Fruit fly (Drosophila melanogaster) whole organism, embryonic: ENCODE measurements around the gene dUTPase.

Source experiments
- Adf1 ChIP-seq: fragments of 200-800 bp; sonication (Bioruptor generic); IDR thresholded peaks from 2 replicates; pipeline ENCODE4 v1.3.6; 2022; ENCODE audit warnings: missing biosample characterization, missing genetic modification characterization
- BEAF-32 ChIP-seq: fragments of 200-800 bp; sonication (Bioruptor generic); optimal IDR thresholded peaks from 3 replicates; lab custom pipeline; 2017; ENCODE audit warnings: missing biosample characterization, missing genetic modification characterization, mild to moderate bottlenecking, moderate library complexity, missing genetic modification reagents
- Bdp1 ChIP-seq: fragments of 200-800 bp; sonication (Bioruptor generic); optimal IDR thresholded peaks from 3 replicates; lab custom pipeline; 2016; ENCODE audit warnings: missing biosample characterization, missing genetic modification characterization
- CG10147 ChIP-seq: fragments of 200-800 bp; sonication (Bioruptor generic); optimal IDR thresholded peaks from 2 replicates; lab custom pipeline; 2019; ENCODE audit warnings: missing biosample characterization, mild to moderate bottlenecking, missing genetic modification characterization, moderate library complexity
- CG10462 ChIP-seq: fragments of 200-800 bp; sonication (Bioruptor generic); optimal IDR thresholded peaks from 2 replicates; lab custom pipeline; 2016; ENCODE audit warnings: missing biosample characterization, missing genetic modification characterization
- CG11093 ChIP-seq: fragments of 200-800 bp; sonication (Bioruptor generic); IDR thresholded peaks from 3 replicates; pipeline ENCODE4 v1.3.6; 2022; ENCODE audit warnings: missing biosample characterization, missing genetic modification characterization
- CG13123 ChIP-seq: fragments of 200-800 bp; sonication (Bioruptor generic); optimal IDR thresholded peaks from 2 replicates; lab custom pipeline; 2016; ENCODE audit warnings: missing biosample characterization, missing genetic modification characterization
- CG13894 ChIP-seq: fragments of 200-800 bp; sonication (Bioruptor generic); optimal IDR thresholded peaks from 3 replicates; lab custom pipeline; 2018; ENCODE audit warnings: missing biosample characterization, mild to moderate bottlenecking, missing genetic modification characterization, moderate library complexity
- CG15601 ChIP-seq: fragments of 200-800 bp; sonication (Bioruptor generic); optimal IDR thresholded peaks from 3 replicates; lab custom pipeline; 2019; ENCODE audit warnings: missing biosample characterization, mild to moderate bottlenecking, missing genetic modification characterization, moderate library complexity
- CG17328 ChIP-seq: fragments of 200-800 bp; sonication (Bioruptor generic); IDR thresholded peaks from 2 replicates; pipeline ENCODE4 v1.3.6; 2022; ENCODE audit warnings: missing biosample characterization, missing genetic modification characterization
- CG17912 ChIP-seq: fragments of 200-800 bp; sonication (Bioruptor generic); optimal IDR thresholded peaks from 2 replicates; lab custom pipeline; 2018; ENCODE audit warnings: missing biosample characterization, mild to moderate bottlenecking, missing genetic modification characterization
- CG30431 ChIP-seq: fragments of 200-800 bp; sonication (Bioruptor generic); optimal IDR thresholded peaks from 2 replicates; lab custom pipeline; 2017; ENCODE audit warnings: missing biosample characterization, missing genetic modification characterization
- CG34376 ChIP-seq: fragments of 200-800 bp; sonication (Bioruptor generic); optimal IDR thresholded peaks from 2 replicates; lab custom pipeline; 2018; ENCODE audit warnings: missing biosample characterization, mild to moderate bottlenecking, missing genetic modification characterization
- CG3838 ChIP-seq: fragments of 200-800 bp; sonication (Bioruptor generic); optimal IDR thresholded peaks from 3 replicates; lab custom pipeline; 2016; ENCODE audit warnings: missing biosample characterization, missing genetic modification characterization
- CG4360 ChIP-seq: fragments of 200-800 bp; sonication (Bioruptor generic); IDR thresholded peaks from 2 replicates; pipeline ENCODE4 v1.3.6; 2022; ENCODE audit warnings: missing biosample characterization, missing genetic modification characterization
- CG6813 ChIP-seq: fragments of 200-800 bp; sonication (Bioruptor generic); optimal IDR thresholded peaks from 2 replicates; lab custom pipeline; 2017; ENCODE audit warnings: missing biosample characterization, missing genetic modification characterization, mild to moderate bottlenecking, moderate library complexity, missing genetic modification reagents
- CG7963 ChIP-seq: fragments of 200-800 bp; sonication (Bioruptor generic); IDR thresholded peaks from 3 replicates; pipeline ENCODE4 v1.3.6; 2022; ENCODE audit warnings: missing biosample characterization, missing genetic modification characterization; ENCODE audit not compliant: partially characterized antibody
- CG9437 ChIP-seq: fragments of 200-800 bp; sonication (Bioruptor generic); optimal IDR thresholded peaks from 2 replicates; lab custom pipeline; 2018; ENCODE audit warnings: missing biosample characterization, mild to moderate bottlenecking, missing genetic modification characterization
- CG9876 ChIP-seq: fragments of 200-800 bp; sonication (Bioruptor generic); optimal IDR thresholded peaks from 2 replicates; lab custom pipeline; 2016; ENCODE audit warnings: missing biosample characterization, missing genetic modification characterization
- CTCF ChIP-seq: fragments of 200-800 bp; sonication (Bioruptor generic); optimal IDR thresholded peaks from 2 replicates; lab custom pipeline; 2017; ENCODE audit warnings: missing biosample characterization, mild to moderate bottlenecking, missing genetic modification characterization, moderate library complexity
- CoRest ChIP-seq: fragments of 200-800 bp; sonication (Bioruptor generic); optimal IDR thresholded peaks from 3 replicates; lab custom pipeline; 2018; ENCODE audit warnings: missing biosample characterization, mild to moderate bottlenecking, missing genetic modification characterization, moderate library complexity
- D19B ChIP-seq: fragments of 200-800 bp; sonication (Bioruptor generic); optimal IDR thresholded peaks from 2 replicates; lab custom pipeline; 2017; ENCODE audit warnings: missing biosample characterization, mild to moderate bottlenecking, missing genetic modification characterization
- Deaf1 ChIP-seq: fragments of 200-800 bp; optimal IDR thresholded peaks from 3 replicates; lab custom pipeline; 2019; ENCODE audit warnings: missing biosample characterization, mild to moderate bottlenecking, missing genetic modification characterization, moderate library complexity
- Drgx ChIP-seq: fragments of 200-800 bp; sonication (Bioruptor generic); IDR thresholded peaks from 2 replicates; pipeline ENCODE4 v1.3.6; 2022; ENCODE audit warnings: missing biosample characterization, missing genetic modification characterization
- HLH3B ChIP-seq: fragments of 200-800 bp; sonication (Bioruptor generic); IDR thresholded peaks from 2 replicates; pipeline ENCODE4 v1.3.6; 2022; ENCODE audit warnings: missing biosample characterization, missing genetic modification characterization
- Kr ChIP-seq: fragments of 200-800 bp; sonication (Bioruptor generic); optimal IDR thresholded peaks from 2 replicates; lab custom pipeline; 2017; ENCODE audit warnings: missing biosample characterization, mild to moderate bottlenecking, missing genetic modification characterization
- Lpt ChIP-seq: fragments of >200 bp; optimal IDR thresholded peaks from 2 replicates; lab custom pipeline; 2018; ENCODE audit warnings: missing biosample characterization, missing genetic modification characterization
- MTF-1 ChIP-seq: fragments of 200-800 bp; sonication (Bioruptor generic); optimal IDR thresholded peaks from 2 replicates; lab custom pipeline; 2018; ENCODE audit warnings: missing biosample characterization, mild to moderate bottlenecking, missing genetic modification characterization, borderline replicate concordance
- Poxn ChIP-seq: fragments of 200-800 bp; sonication (Bioruptor generic); IDR thresholded peaks from 2 replicates; pipeline ENCODE4 v1.3.6; 2022; ENCODE audit warnings: missing biosample characterization, missing genetic modification characterization
- Ravus ChIP-seq: fragments of 200-800 bp; sonication (Bioruptor generic); IDR thresholded peaks from 2 replicates; pipeline ENCODE4 v1.3.6; 2022; ENCODE audit warnings: missing biosample characterization, missing genetic modification characterization
- Sox100B ChIP-seq: fragments of 200-800 bp; sonication (Bioruptor generic); optimal IDR thresholded peaks from 3 replicates; lab custom pipeline; 2018; ENCODE audit warnings: missing biosample characterization, mild to moderate bottlenecking, missing genetic modification characterization
- Tbp ChIP-seq: fragments of >200 bp; optimal IDR thresholded peaks from 2 replicates; lab custom pipeline; 2018; ENCODE audit warnings: missing biosample characterization, missing genetic modification characterization
- Trl ChIP-seq, 3 experiments: fragments of >200 bp in 2 of 3; fragments of 200-800 bp in 1 of 3; sonication (Bioruptor generic) in 1 of 3; optimal IDR thresholded peaks; 2 replicates in 1 of 3; 3 replicates in 2 of 3; lab custom pipeline; 2016 to 2017; ENCODE audit warnings: missing biosample characterization in 1 of 3, missing genetic modification characterization in 1 of 3
- bab2 ChIP-seq: fragments of 200-800 bp; sonication (Bioruptor generic); optimal IDR thresholded peaks from 2 replicates; lab custom pipeline; 2016; ENCODE audit warnings: missing biosample characterization, missing genetic modification characterization
- cato ChIP-seq: fragments of 200-800 bp; sonication (Bioruptor generic); optimal IDR thresholded peaks from 2 replicates; lab custom pipeline; 2016; ENCODE audit warnings: missing biosample characterization, missing genetic modification characterization, borderline replicate concordance
- cwo ChIP-seq: fragments of 200-800 bp; sonication (Bioruptor generic); optimal IDR thresholded peaks from 3 replicates; lab custom pipeline; 2017; ENCODE audit warnings: missing biosample characterization, missing genetic modification characterization, mild to moderate bottlenecking, moderate library complexity, missing genetic modification reagents
- dimm ChIP-seq: fragments of 200-800 bp; sonication (Bioruptor generic); IDR thresholded peaks from 2 replicates; pipeline ENCODE4 v1.3.6; 2022; ENCODE audit warnings: missing biosample characterization, missing genetic modification characterization
- gt ChIP-seq: fragments of 200-800 bp; sonication (Bioruptor generic); IDR thresholded peaks from 2 replicates; pipeline ENCODE4 v1.3.6; 2022; ENCODE audit warnings: missing biosample characterization, missing genetic modification characterization
- jing ChIP-seq: fragments of 200-800 bp; sonication (Bioruptor generic); optimal IDR thresholded peaks from 2 replicates; lab custom pipeline; 2018; ENCODE audit warnings: missing biosample characterization, mild to moderate bottlenecking, missing genetic modification characterization
- lab ChIP-seq: fragments of 200-800 bp; sonication (Bioruptor generic); optimal IDR thresholded peaks from 3 replicates; lab custom pipeline; 2017; ENCODE audit warnings: missing biosample characterization, missing genetic modification characterization, mild to moderate bottlenecking, moderate library complexity, missing genetic modification reagents
- nerfin-2 ChIP-seq: fragments of 200-800 bp; sonication (Bioruptor generic); IDR thresholded peaks from 2 replicates; pipeline ENCODE4 v1.3.6; 2022; ENCODE audit warnings: missing biosample characterization, missing genetic modification characterization; ENCODE audit not compliant: partially characterized antibody
- org-1 ChIP-seq: fragments of 200-800 bp; sonication (Bioruptor generic); optimal IDR thresholded peaks from 2 replicates; lab custom pipeline; 2017; ENCODE audit warnings: missing biosample characterization, missing genetic modification characterization
- otp ChIP-seq: fragments of 200-800 bp; sonication (Bioruptor generic); IDR thresholded peaks from 3 replicates; pipeline ENCODE4, ENCODE4 v1.3.6; 2022; ENCODE audit warnings: missing biosample characterization, missing genetic modification characterization
- pho ChIP-seq: fragments of 200-800 bp; sonication (Bioruptor generic); optimal IDR thresholded peaks from 2 replicates; lab custom pipeline; 2016; ENCODE audit warnings: missing biosample characterization, missing genetic modification characterization
- pita ChIP-seq: fragments of 200-800 bp; sonication (Bioruptor generic); optimal IDR thresholded peaks from 2 replicates; lab custom pipeline; 2017; ENCODE audit warnings: missing biosample characterization, mild to moderate bottlenecking, missing genetic modification characterization
- row ChIP-seq: fragments of 200-800 bp; sonication (Bioruptor generic); IDR thresholded peaks from 3 replicates; pipeline ENCODE4 v1.3.6; 2022; ENCODE audit warnings: missing biosample characterization, missing genetic modification characterization
- tgo ChIP-seq: fragments of 200-800 bp; sonication (Bioruptor generic); IDR thresholded peaks from 3 replicates; pipeline ENCODE4 v1.3.6; 2022; ENCODE audit warnings: missing biosample characterization, missing genetic modification characterization
- unc-4 ChIP-seq: fragments of 200-800 bp; sonication (Bioruptor generic); IDR thresholded peaks from 2 replicates; pipeline ENCODE4 v1.3.6; 2022; ENCODE audit warnings: missing biosample characterization, missing genetic modification characterization; ENCODE audit not compliant: partially characterized antibody
- wek ChIP-seq: fragments of 200-800 bp; sonication (Bioruptor generic); optimal IDR thresholded peaks from 3 replicates; lab custom pipeline; 2018; ENCODE audit warnings: missing biosample characterization, mild to moderate bottlenecking, missing genetic modification characterization, moderate library complexity

Gene dUTPase

dm6 chr2L:11003925-11004673 lies 7.0 kb upstream of the dUTPase start, which contains the start of gene RpL9 (continued):
- peak; percentile 42 for TF ChIP-seq D19B (GFP tag; lab: Kevin White, UChicago)
- no peak for TF ChIP-seq cwo
- peak; percentile 90; the same call in 1 of the 2 replicates for TF ChIP-seq CG17328 (GFP tag; lab: Robert Waterston, UW)
- no peak for TF ChIP-seq dimm (GFP tag; lab: Robert Waterston, UW)
- TF ChIP-seq Ravus (GFP tag; lab: Robert Waterston, UW) = no peak
- TF ChIP-seq Drgx (GFP tag; lab: Robert Waterston, UW) = no peak
- TF ChIP-seq BEAF-32 = peak; percentile 15
- peak; percentile 81 for TF ChIP-seq Sox100B (GFP tag; lab: Kevin White, UChicago)
- no peak for TF ChIP-seq jing
- peak; percentile 16 for TF ChIP-seq bab2
- TF ChIP-seq otp (GFP tag; lab: Robert Waterston, UW) = peak; percentile 92
- peak; percentile 91 for TF ChIP-seq CG17912
- TF ChIP-seq tgo (GFP tag; lab: Robert Waterston, UW) = peak; percentile 33; the same call in 1 of the 3 replicates
- peak; percentile 85 for TF ChIP-seq wek (GFP tag; lab: Kevin White, UChicago)
- TF ChIP-seq Adf1 (GFP tag; lab: Robert Waterston, UW) = no peak
- TF ChIP-seq Deaf1 (tag; lab: Kevin White, UChicago) = no peak
- TF ChIP-seq gt (GFP tag; lab: Robert Waterston, UW) = no peak
- TF ChIP-seq CG34376 (GFP tag; lab: Kevin White, UChicago) = peak; percentile 92
- TF ChIP-seq Bdp1 (GFP tag; lab: Kevin White, UChicago) = peak; percentile 17
- no peak for TF ChIP-seq Lpt
- peak; percentile 47 for TF ChIP-seq CTCF (GFP tag; lab: Kevin White, UChicago)
- peak; percentile 42; the same call in 2 of the 3 replicates for TF ChIP-seq row
- TF ChIP-seq org-1 (GFP tag; lab: Kevin White, UChicago) = peak; percentile 68
- no peak for TF ChIP-seq pita
- no peak for TF ChIP-seq cato
- no peak for TF ChIP-seq CG10147 (GFP tag; lab: Kevin White, UChicago)
- TF ChIP-seq CG13123 = no peak
- peak; percentile 69 for TF ChIP-seq CG9437 (GFP tag; lab: Kevin White, UChicago)
- peak; percentile 53 for TF ChIP-seq CG15601 (tag; lab: Kevin White, UChicago)
- TF ChIP-seq Tbp (GFP tag; lab: Kevin White, UChicago) = peak; percentile 4
- no peak for TF ChIP-seq Kr (GFP tag; lab: Kevin White, UChicago)
- no peak for TF ChIP-seq unc-4
- no peak for TF ChIP-seq CG30431 (GFP tag; lab: Kevin White, UChicago)
- TF ChIP-seq nerfin-2 = no peak
- TF ChIP-seq CG3838 (GFP tag; lab: Kevin White, UChicago) = no peak
- TF ChIP-seq pho = no peak
- no peak for TF ChIP-seq Poxn (GFP tag; lab: Robert Waterston, UW)
- TF ChIP-seq MTF-1 (GFP tag; lab: Kevin White, UChicago) = peak; percentile 92
- TF ChIP-seq CoRest (tag; lab: Kevin White, UChicago) = no peak
- TF ChIP-seq CG9876 = peak; percentile 33
- no peak; the same call in 1 of the 2 replicates for TF ChIP-seq HLH3B (GFP tag; lab: Robert Waterston, UW)
- TF ChIP-seq CG10462 (GFP tag; lab: Kevin White, UChicago) = no peak
- TF ChIP-seq CG4360 = peak; percentile 23
- no peak for TF ChIP-seq CG11093
- no peak for TF ChIP-seq CG13894
- TF ChIP-seq CG6813 (GFP tag; lab: Kevin White, UChicago) = peak; percentile 89
- TF ChIP-seq Trl (optimal IDR thresholded peaks at IDR 0.05; lab: Kevin White, UChicago) = no peak
- peak; percentile 83 for TF ChIP-seq Trl (GFP tag; optimal IDR thresholded peaks at IDR 0.05; lab: Kevin White, UChicago)
- TF ChIP-seq CG7963 (GFP tag; lab: Robert Waterston, UW) = no peak
- TF ChIP-seq lab = no peak
